Worm (Caenorhabditis elegans): ENCODE measurements around the gene msd-4.

Gene msd-4

DNA sequence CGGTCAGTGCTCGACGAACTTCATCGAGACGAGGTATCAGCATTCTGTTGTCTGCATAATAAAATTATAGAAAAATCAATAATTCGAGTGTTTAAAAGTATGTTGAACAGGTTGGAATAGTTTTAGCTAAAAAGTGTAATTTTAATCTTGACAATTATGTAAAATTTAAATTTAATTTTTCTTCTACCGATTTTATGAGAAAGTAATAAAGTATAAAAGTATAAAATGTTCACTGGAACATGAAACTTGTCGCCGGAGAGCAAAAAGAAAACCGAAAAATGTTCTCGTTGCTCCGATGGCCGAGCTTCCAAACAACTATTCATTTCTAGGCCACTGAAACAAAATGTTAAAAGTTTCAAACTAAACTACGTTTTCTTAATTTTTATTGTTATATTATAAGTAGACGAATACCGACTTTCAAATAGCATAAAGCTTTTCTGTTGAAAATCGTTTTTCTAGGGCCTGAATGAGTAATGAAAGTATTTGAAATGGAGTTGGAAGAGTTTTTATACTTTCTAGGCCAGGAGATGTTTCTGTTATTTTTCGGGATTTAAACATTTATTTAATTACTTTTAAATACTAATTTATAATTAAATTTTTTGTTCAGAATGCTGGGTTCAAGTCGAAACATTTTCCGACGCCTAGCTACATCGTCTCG lies 6.7 kb downstream of the msd-4 start, which contains the start of the genes C35D10.10 and C35D10.5 (continued):
- TF ChIP-seq ceh-2 (tag; optimal IDR thresholded peaks at IDR 0.05) (peak; percentile 66), ceh-30 (tag; optimal IDR thresholded peaks at IDR 0.05) (no peak), ceh-14 (tag; optimal IDR thresholded peaks at IDR 0.05) (no peak), zip-5 (tag; optimal IDR thresholded peaks at IDR 0.05) (peak; percentile 31), nfya-1 (tag; optimal IDR thresholded peaks at IDR 0.05) (no peak), ets-4 (tag; optimal IDR thresholded peaks at IDR 0.05) (peak; percentile 83), hlh-30 (tag; optimal IDR thresholded peaks at IDR 0.05; ENCODE audit: insufficient read depth) (no peak), ama-1 (optimal IDR thresholded peaks at IDR 0.05) (no peak), K09A11.1 (tag; optimal IDR thresholded peaks at IDR 0.05; ENCODE audit: insufficient read depth) (no peak), sdc-2 (tag; optimal IDR thresholded peaks at IDR 0.05) (no peak), pha-4 (tag; optimal IDR thresholded peaks at IDR 0.05) (no peak), ahr-1 (tag; optimal IDR thresholded peaks at IDR 0.05) (no peak), F13H6.1 (tag; optimal IDR thresholded peaks at IDR 0.05) (no peak), tbx-2 (tag; optimal IDR thresholded peaks at IDR 0.05) (no peak), elt-2 (tag; optimal IDR thresholded peaks at IDR 0.05) (peak; percentile 13), ttx-3 (tag; optimal IDR thresholded peaks at IDR 0.05) (no peak), ceh-24 (tag; optimal IDR thresholded peaks at IDR 0.05) (no peak), pha-2 (tag; optimal IDR thresholded peaks at IDR 0.05) (no peak), Y22D7AL.16 (tag; optimal IDR thresholded peaks at IDR 0.05) (no peak), C08G9.2 (tag; optimal IDR thresholded peaks at IDR 0.05) (no peak), pqm-1 (tag; optimal IDR thresholded peaks at IDR 0.05) (no peak), ceh-22 (tag; optimal IDR thresholded peaks at IDR 0.05) (no peak), odd-2 (tag; optimal IDR thresholded peaks at IDR 0.05) (no peak)

DNA sequence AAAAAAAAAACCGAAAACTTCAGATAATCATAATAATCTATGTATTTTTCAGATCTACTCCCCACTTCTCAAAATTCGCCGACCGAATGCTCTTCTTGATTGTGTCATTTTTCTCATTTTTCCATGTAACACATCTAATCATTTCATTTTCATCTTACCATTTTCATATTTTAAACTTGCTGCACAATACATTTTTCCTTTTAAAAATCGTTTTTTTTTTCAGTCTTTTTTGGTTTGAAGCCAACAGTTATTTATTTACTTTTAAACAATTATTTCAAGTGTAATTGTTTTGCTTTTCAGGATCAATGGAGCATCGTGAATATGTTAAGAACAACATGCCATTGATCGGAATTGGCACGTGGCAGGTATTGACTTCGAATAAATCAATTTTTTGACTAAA lies 9.5 kb downstream of the msd-4 start, which contains the start of gene C35D10.6:
C35D10.6 (plus strand) TSS at position 301 of the 400 bp plus-strand sequence.
- TF ChIP-seq ceh-9 (tag; optimal IDR thresholded peaks at IDR 0.05) (no peak), pha-2 (tag; optimal IDR thresholded peaks at IDR 0.05) (no peak), ceh-2 (tag; optimal IDR thresholded peaks at IDR 0.05) (no peak), hlh-8 (tag; optimal IDR thresholded peaks at IDR 0.05) (no peak), ceh-31 (tag; optimal IDR thresholded peaks at IDR 0.05) (no peak), ceh-22 (tag; optimal IDR thresholded peaks at IDR 0.05) (no peak), ceh-6 (GFP tag; optimal IDR thresholded peaks at IDR 0.05) (no peak), rnt-1 (tag; optimal IDR thresholded peaks at IDR 0.05) (no peak), nhr-11 (tag; optimal IDR thresholded peaks at IDR 0.05) (no peak), hlh-13 (GFP tag; optimal IDR thresholded peaks at IDR 0.05) (no peak), C08G9.2 (tag; optimal IDR thresholded peaks at IDR 0.05) (no peak), ama-1 (optimal IDR thresholded peaks at IDR 0.05) (no peak), F13H6.1 (tag; optimal IDR thresholded peaks at IDR 0.05) (no peak), gmeb-2 (tag; optimal IDR thresholded peaks at IDR 0.05) (no peak), pag-3 (tag; optimal IDR thresholded peaks at IDR 0.05; ENCODE audit: borderline replicate concordance) (no peak), unc-3 (GFP tag; conservative IDR thresholded peaks at IDR 0.05) (no peak), unc-3 (tag; optimal IDR thresholded peaks at IDR 0.05) (no peak), fax-1 (tag; optimal IDR thresholded peaks at IDR 0.05) (no peak), ref-2 (tag; optimal IDR thresholded peaks at IDR 0.05) (no peak), ceh-48 (tag; optimal IDR thresholded peaks at IDR 0.05) (no peak), ceh-24 (tag; optimal IDR thresholded peaks at IDR 0.05) (no peak)

DNA sequence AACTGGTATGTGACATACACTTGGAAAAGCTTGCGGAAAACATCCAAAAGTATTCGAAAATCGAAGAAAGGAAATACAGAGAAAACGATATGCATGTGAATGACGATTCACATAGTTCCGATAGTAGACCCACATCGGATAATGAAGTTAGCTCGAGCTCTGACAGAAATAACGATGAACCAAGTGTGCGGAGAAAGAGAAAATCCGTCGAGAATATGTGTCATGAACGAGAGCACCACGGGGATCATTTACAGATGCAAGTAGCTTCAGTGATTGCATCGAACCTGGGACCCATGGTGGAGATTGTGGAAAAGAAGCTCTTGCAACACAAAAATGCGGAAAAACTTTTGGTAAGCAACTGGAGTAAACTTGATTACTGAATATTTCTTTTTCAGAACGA lies 11.6 kb downstream of the msd-4 start:
- TF ChIP-seq ztf-16 (tag; optimal IDR thresholded peaks at IDR 0.05) = no peak
- TF ChIP-seq ets-4 (tag; optimal IDR thresholded peaks at IDR 0.05) = no peak
- TF ChIP-seq ceh-22 (tag; optimal IDR thresholded peaks at IDR 0.05) = no peak
- TF ChIP-seq pha-2 (tag; optimal IDR thresholded peaks at IDR 0.05) = no peak
- TF ChIP-seq tbx-2 (tag; optimal IDR thresholded peaks at IDR 0.05) = no peak
- no peak for TF ChIP-seq K02D7.2 (tag; optimal IDR thresholded peaks at IDR 0.05)
- no peak for TF ChIP-seq unc-86 (tag; optimal IDR thresholded peaks at IDR 0.05)
- TF ChIP-seq dve-1 (tag; optimal IDR thresholded peaks at IDR 0.05) = no peak
- TF ChIP-seq pax-1 (tag; optimal IDR thresholded peaks at IDR 0.05) = no peak
- no peak for TF ChIP-seq ceh-31 (tag; optimal IDR thresholded peaks at IDR 0.05)
- no peak for TF ChIP-seq gmeb-2 (tag; optimal IDR thresholded peaks at IDR 0.05)
- no peak for TF ChIP-seq ceh-19 (GFP tag; optimal IDR thresholded peaks at IDR 0.05)
- no peak for TF ChIP-seq K09A11.1 (tag; optimal IDR thresholded peaks at IDR 0.05; ENCODE audit: insufficient read depth)
- TF ChIP-seq lin-11 (tag; optimal IDR thresholded peaks at IDR 0.05) = no peak
- TF ChIP-seq ttx-3 (tag; optimal IDR thresholded peaks at IDR 0.05) = no peak
